Worm (Caenorhabditis elegans): ENCODE results near the gene Y54F10AM.11.

Y54F10AM.11 gene

ce11 chrIII:2596984-2597454, 33.2 kb upstream of the Y54F10AM.11 start, which contains the start of gene apb-1:
Gene apb-1, minus strand, starts transcription at chrIII:2597034.
- TF ChIP-seq ceh-28 (tag; optimal IDR thresholded peaks at IDR 0.05) (peak; percentile 86), elt-3 (tag; optimal IDR thresholded peaks at IDR 0.05) (no peak), ama-1 (optimal IDR thresholded peaks at IDR 0.05) (peak; percentile 21), ztf-4 (tag; optimal IDR thresholded peaks at IDR 0.05) (no peak), aly-2 (tag; optimal IDR thresholded peaks at IDR 0.05) (peak; percentile 9), lsy-12 (tag; optimal IDR thresholded peaks at IDR 0.05) (no peak), jun-1 (tag; optimal IDR thresholded peaks at IDR 0.05) (peak; percentile 28), nhr-237 (tag; optimal IDR thresholded peaks at IDR 0.05) (no peak), ZK546.5 (tag; optimal IDR thresholded peaks at IDR 0.05) (no peak), nhr-28 (tag; optimal IDR thresholded peaks at IDR 0.05) (no peak), R02D3.7 (tag; optimal IDR thresholded peaks at IDR 0.05) (peak; percentile 86), fos-1 (tag; optimal IDR thresholded peaks at IDR 0.05) (no peak), skn-1 (tag; optimal IDR thresholded peaks at IDR 0.05) (peak; percentile 12), elt-2 (tag; optimal IDR thresholded peaks at IDR 0.05) (peak; percentile 51), zag-1 (tag; optimal IDR thresholded peaks at IDR 0.05) (no peak), pqm-1 (tag; optimal IDR thresholded peaks at IDR 0.05) (peak; percentile 37), ztf-11 (tag; optimal IDR thresholded peaks at IDR 0.05) (no peak), nhr-43 (tag; optimal IDR thresholded peaks at IDR 0.05; ENCODE audit: poor library complexity, severe bottlenecking) (no peak), sea-2 (GFP tag; optimal IDR thresholded peaks at IDR 0.05) (peak; percentile 90), unc-62 (GFP tag; optimal IDR thresholded peaks at IDR 0.05) (no peak), fkh-2 (tag; optimal IDR thresholded peaks at IDR 0.05) (no peak), nhr-23 (tag; optimal IDR thresholded peaks at IDR 0.05) (peak; percentile 96), lin-15B (tag; optimal IDR thresholded peaks at IDR 0.05) (peak; percentile 91), lin-39 (tag; optimal IDR thresholded peaks at IDR 0.05) (peak; percentile 83), snpc-4 (tag; optimal IDR thresholded peaks at IDR 0.05) (peak; percentile 85), pha-4 (tag; optimal IDR thresholded peaks at IDR 0.05) (peak; percentile 96), tbx-2 (tag; optimal IDR thresholded peaks at IDR 0.05) (peak; percentile 93), hmg-11 (tag; optimal IDR thresholded peaks at IDR 0.05) (peak; percentile 96), nhr-67 (tag; optimal IDR thresholded peaks at IDR 0.05) (no peak), nhr-11 (tag; optimal IDR thresholded peaks at IDR 0.05) (no peak), nhr-12 (tag; optimal IDR thresholded peaks at IDR 0.05) (no peak), egl-27 (tag; optimal IDR thresholded peaks at IDR 0.05) (no peak), ceh-9 (tag; optimal IDR thresholded peaks at IDR 0.05) (no peak), eor-1 (tag; optimal IDR thresholded peaks at IDR 0.05) (no peak), mml-1 (tag; optimal IDR thresholded peaks at IDR 0.05) (no peak), ceh-16 (tag; optimal IDR thresholded peaks at IDR 0.05) (no peak), elt-1 (tag; optimal IDR thresholded peaks at IDR 0.05) (peak; percentile 42), nhr-77 (tag; optimal IDR thresholded peaks at IDR 0.05) (peak; percentile 62), unc-39 (tag; optimal IDR thresholded peaks at IDR 0.05) (no peak), ceh-82 (tag; optimal IDR thresholded peaks at IDR 0.05) (peak; percentile 77), mdl-1 (tag; optimal IDR thresholded peaks at IDR 0.05) (no peak), egl-5 (tag; optimal IDR thresholded peaks at IDR 0.05) (peak; percentile 88), nhr-76 (tag; optimal IDR thresholded peaks at IDR 0.05) (peak; percentile 5), nfya-1 (tag; optimal IDR thresholded peaks at IDR 0.05; ENCODE audit: insufficient read depth) (peak; percentile 94), nhr-25 (tag; optimal IDR thresholded peaks at IDR 0.05) (peak; percentile 61), daf-12 (tag; optimal IDR thresholded peaks at IDR 0.05) (no peak), fkh-10 (GFP tag; optimal IDR thresholded peaks at IDR 0.05) (peak; percentile 92)

- TF ChIP-seq pqm-1 (tag; optimal IDR thresholded peaks at IDR 0.05) (peak; percentile 25), elt-2 (tag; optimal IDR thresholded peaks at IDR 0.05) (peak; percentile 77), pha-4 (tag; optimal IDR thresholded peaks at IDR 0.05) (peak; percentile 44), ZK546.5 (tag; optimal IDR thresholded peaks at IDR 0.05) (no peak), ceh-16 (tag; optimal IDR thresholded peaks at IDR 0.05) (no peak), egl-5 (tag; optimal IDR thresholded peaks at IDR 0.05) (no peak), fkh-10 (GFP tag; optimal IDR thresholded peaks at IDR 0.05) (no peak), sea-2 (GFP tag; optimal IDR thresholded peaks at IDR 0.05) (no peak), R02D3.7 (tag; optimal IDR thresholded peaks at IDR 0.05) (no peak), ceh-28 (tag; optimal IDR thresholded peaks at IDR 0.05) (peak; percentile 22), tbx-2 (tag; optimal IDR thresholded peaks at IDR 0.05) (no peak), ama-1 (optimal IDR thresholded peaks at IDR 0.05) (no peak), ztf-4 (tag; optimal IDR thresholded peaks at IDR 0.05) (no peak), egl-27 (tag; optimal IDR thresholded peaks at IDR 0.05) (no peak), ceh-9 (tag; optimal IDR thresholded peaks at IDR 0.05) (no peak), nhr-77 (tag; optimal IDR thresholded peaks at IDR 0.05) (no peak), lsy-12 (tag; optimal IDR thresholded peaks at IDR 0.05) (no peak), snpc-4 (tag; optimal IDR thresholded peaks at IDR 0.05) (no peak), daf-12 (tag; optimal IDR thresholded peaks at IDR 0.05) (no peak), nhr-76 (tag; optimal IDR thresholded peaks at IDR 0.05) (no peak), mdl-1 (tag; optimal IDR thresholded peaks at IDR 0.05) (no peak), unc-62 (GFP tag; optimal IDR thresholded peaks at IDR 0.05) (no peak)
Observed at ce11 chrIII:2586193-2586592, 22.4 kb upstream of the Y54F10AM.11 start, which contains the start of gene gpa-17. Gene gpa-17, plus strand, starts transcription at chrIII:2586555.
